Fruit fly (Drosophila melanogaster) whole organism, embryonic: ENCODE data around the gene CG43060.

ENCODE experiments used
- Ada2b ChIP-seq: fragments of 200-800 bp; sonication (Bioruptor generic); IDR thresholded peaks from 2 replicates; pipeline ENCODE4 v1.3.6; 2022; ENCODE audit warnings: missing biosample characterization, missing genetic modification characterization
- Bdp1 ChIP-seq: fragments of 200-800 bp; sonication (Bioruptor generic); optimal IDR thresholded peaks from 3 replicates; lab custom pipeline; 2016; ENCODE audit warnings: missing biosample characterization, missing genetic modification characterization
- CG10321 ChIP-seq: fragments of 200-800 bp; sonication (Bioruptor generic); IDR thresholded peaks from 2 replicates; pipeline ENCODE4 v1.3.6; 2022; ENCODE audit warnings: missing biosample characterization, missing genetic modification characterization
- CG10462 ChIP-seq: fragments of 200-800 bp; sonication (Bioruptor generic); optimal IDR thresholded peaks from 2 replicates; lab custom pipeline; 2016; ENCODE audit warnings: missing biosample characterization, missing genetic modification characterization
- CG11504 ChIP-seq: fragments of 200-800 bp; sonication (Bioruptor generic); optimal IDR thresholded peaks from 3 replicates; lab custom pipeline; 2019; ENCODE audit warnings: missing biosample characterization, mild to moderate bottlenecking, missing genetic modification characterization, moderate library complexity
- CG12942 ChIP-seq: fragments of 200-800 bp; sonication (Bioruptor generic); optimal IDR thresholded peaks from 3 replicates; lab custom pipeline; 2016; ENCODE audit warnings: missing biosample characterization, missing genetic modification characterization
- CG14014 ChIP-seq: fragments of 200-800 bp; sonication (Bioruptor generic); IDR thresholded peaks from 2 replicates; pipeline ENCODE4 v1.3.6; 2022; ENCODE audit warnings: missing biosample characterization, missing genetic modification characterization
- CG17912 ChIP-seq: fragments of 200-800 bp; sonication (Bioruptor generic); optimal IDR thresholded peaks from 2 replicates; lab custom pipeline; 2018; ENCODE audit warnings: missing biosample characterization, mild to moderate bottlenecking, missing genetic modification characterization
- CG3281 ChIP-seq: fragments of 200-800 bp; sonication (Bioruptor generic); optimal IDR thresholded peaks from 3 replicates; lab custom pipeline; 2017; ENCODE audit warnings: missing biosample characterization, mild to moderate bottlenecking, missing genetic modification characterization
- CG4617 ChIP-seq: fragments of 200-800 bp; sonication (Bioruptor generic); optimal IDR thresholded peaks from 3 replicates; lab custom pipeline; 2016; ENCODE audit warnings: missing biosample characterization, missing genetic modification characterization, borderline replicate concordance
- CG8281 ChIP-seq: fragments of 200-800 bp; sonication (Bioruptor generic); optimal IDR thresholded peaks from 2 replicates; lab custom pipeline; 2018; ENCODE audit warnings: missing biosample characterization, mild to moderate bottlenecking, missing genetic modification characterization, moderate library complexity
- CG9876 ChIP-seq: fragments of 200-800 bp; sonication (Bioruptor generic); optimal IDR thresholded peaks from 2 replicates; lab custom pipeline; 2016; ENCODE audit warnings: missing biosample characterization, missing genetic modification characterization
- D19A ChIP-seq: fragments of 200-800 bp; optimal IDR thresholded peaks from 3 replicates; lab custom pipeline; 2019; ENCODE audit warnings: missing biosample characterization, mild to moderate bottlenecking, missing genetic modification characterization, moderate library complexity
- Fer1 ChIP-seq: fragments of 200-800 bp; sonication (Bioruptor generic); optimal IDR thresholded peaks from 2 replicates; lab custom pipeline; 2017; ENCODE audit warnings: missing biosample characterization, mild to moderate bottlenecking, missing genetic modification characterization
- HLH3B ChIP-seq: fragments of 200-800 bp; sonication (Bioruptor generic); IDR thresholded peaks from 2 replicates; pipeline ENCODE4 v1.3.6; 2022; ENCODE audit warnings: missing biosample characterization, missing genetic modification characterization
- HmgD ChIP-seq: fragments of 200-800 bp; sonication (Bioruptor generic); optimal IDR thresholded peaks from 3 replicates; lab custom pipeline; 2016; ENCODE audit warnings: missing biosample characterization, missing genetic modification characterization
- Meics ChIP-seq: fragments of 200-800 bp; sonication (Bioruptor generic); optimal IDR thresholded peaks from 2 replicates; lab custom pipeline; 2017; ENCODE audit warnings: missing biosample characterization, mild to moderate bottlenecking, missing genetic modification characterization
- Rfx ChIP-seq: fragments of 200-800 bp; sonication (Bioruptor generic); IDR thresholded peaks from 2 replicates; pipeline ENCODE4 v1.3.6; 2022; ENCODE audit warnings: missing biosample characterization, missing genetic modification characterization
- Ssrp ChIP-seq: fragments of 200-800 bp; sonication (Bioruptor generic); optimal IDR thresholded peaks from 2 replicates; lab custom pipeline; 2018; ENCODE audit warnings: missing biosample characterization, mild to moderate bottlenecking, missing genetic modification characterization, moderate library complexity
- Xrp1 ChIP-seq: fragments of 200-800 bp; sonication (Bioruptor generic); IDR thresholded peaks from 2 replicates; pipeline ENCODE4 v1.3.6; 2022; ENCODE audit warnings: missing biosample characterization, missing genetic modification characterization
- ap ChIP-seq: fragments of 200-800 bp; sonication (Bioruptor generic); IDR thresholded peaks from 2 replicates; pipeline ENCODE4 v1.3.6; 2022; ENCODE audit warnings: missing biosample characterization, missing genetic modification characterization
- corto ChIP-seq: fragments of 200-800 bp; sonication (Bioruptor generic); optimal IDR thresholded peaks from 2 replicates; lab custom pipeline; 2016; ENCODE audit warnings: missing biosample characterization, mild to moderate bottlenecking, missing genetic modification characterization, moderate library complexity
- croc ChIP-seq: fragments of 200-800 bp; sonication (Bioruptor generic); conservative IDR thresholded peaks from 3 replicates; pipeline ENCODE4 v1.3.6; 2022; ENCODE audit warnings: missing biosample characterization, missing genetic modification characterization
- cwo ChIP-seq: fragments of 200-800 bp; sonication (Bioruptor generic); optimal IDR thresholded peaks from 3 replicates; lab custom pipeline; 2017; ENCODE audit warnings: missing biosample characterization, missing genetic modification characterization, mild to moderate bottlenecking, moderate library complexity, missing genetic modification reagents
- esg ChIP-seq: fragments of 200-800 bp; sonication (Bioruptor generic); conservative IDR thresholded peaks from 2 replicates; pipeline ENCODE4 v1.3.6; 2022; ENCODE audit warnings: missing biosample characterization, missing genetic modification characterization
- gem ChIP-seq: fragments of 200-800 bp; sonication (Bioruptor generic); optimal IDR thresholded peaks from 2 replicates; lab custom pipeline; 2019; ENCODE audit warnings: missing biosample characterization, mild to moderate bottlenecking, missing genetic modification characterization, moderate library complexity
- gfzf ChIP-seq: fragments of 200-800 bp; sonication (Bioruptor generic); optimal IDR thresholded peaks from 2 replicates; lab custom pipeline; 2016; ENCODE audit warnings: missing biosample characterization, mild to moderate bottlenecking, missing genetic modification characterization, moderate library complexity
- grau ChIP-seq: fragments of 200-800 bp; optimal IDR thresholded peaks from 3 replicates; lab custom pipeline; 2019; ENCODE audit warnings: missing biosample characterization, mild to moderate bottlenecking, missing genetic modification characterization, moderate library complexity
- ken ChIP-seq: fragments of 200-800 bp; sonication (Bioruptor generic); IDR thresholded peaks from 3 replicates; pipeline ENCODE4 v1.3.6; 2022; ENCODE audit warnings: missing biosample characterization, missing genetic modification characterization
- lbe ChIP-seq: fragments of 200-800 bp; sonication (Bioruptor generic); optimal IDR thresholded peaks from 2 replicates; lab custom pipeline; 2016; ENCODE audit warnings: missing biosample characterization, mild to moderate bottlenecking, missing genetic modification characterization
- org-1 ChIP-seq: fragments of 200-800 bp; sonication (Bioruptor generic); optimal IDR thresholded peaks from 2 replicates; lab custom pipeline; 2017; ENCODE audit warnings: missing biosample characterization, missing genetic modification characterization
- sens-2 ChIP-seq: fragments of 200-800 bp; sonication (Bioruptor generic); IDR thresholded peaks from 2 replicates; pipeline ENCODE4 v1.3.6; 2022; ENCODE audit warnings: missing biosample characterization, missing genetic modification characterization
- seq ChIP-seq: fragments of 200-800 bp; sonication (Bioruptor generic); IDR thresholded peaks from 2 replicates; pipeline ENCODE4 v1.3.6; 2022; ENCODE audit warnings: missing biosample characterization, missing genetic modification characterization
- slou ChIP-seq: fragments of 200-800 bp; sonication (Bioruptor generic); optimal IDR thresholded peaks from 3 replicates; lab custom pipeline; 2016; ENCODE audit warnings: missing biosample characterization, missing genetic modification characterization
- slp2 ChIP-seq: fragments of 200-800 bp; sonication (Bioruptor generic); optimal IDR thresholded peaks from 2 replicates; lab custom pipeline; 2016; ENCODE audit warnings: missing biosample characterization, missing genetic modification characterization
- tgo ChIP-seq: fragments of 200-800 bp; sonication (Bioruptor generic); IDR thresholded peaks from 3 replicates; pipeline ENCODE4 v1.3.6; 2022; ENCODE audit warnings: missing biosample characterization, missing genetic modification characterization
- zen2 ChIP-seq: fragments of 200-800 bp; sonication (Bioruptor generic); IDR thresholded peaks from 3 replicates; pipeline ENCODE4 v1.3.6; 2022; ENCODE audit warnings: missing biosample characterization, missing genetic modification characterization; ENCODE audit not compliant: partially characterized antibody
- zf30C ChIP-seq: fragments of 200-800 bp; sonication (Bioruptor generic); optimal IDR thresholded peaks from 3 replicates; lab custom pipeline; 2018; ENCODE audit warnings: missing biosample characterization, mild to moderate bottlenecking, missing genetic modification characterization

Gene CG43060

dm6 chr3R:8027203-8027688, 13.8 kb upstream of the CG43060 start (continued):
- TF ChIP-seq CG10462 (GFP tag; lab: Kevin White, UChicago): peak; percentile 37
- peak; percentile 56 for TF ChIP-seq ap (GFP tag; lab: Robert Waterston, UW)
- peak; percentile 35 for TF ChIP-seq CG17912 (GFP tag; lab: Kevin White, UChicago)
- no peak for TF ChIP-seq zen2 (GFP tag; lab: Robert Waterston, UW)
- peak; percentile 91 for TF ChIP-seq Meics
- peak; percentile 90 for TF ChIP-seq CG11504 (tag; lab: Kevin White, UChicago)
- peak; percentile 75 for TF ChIP-seq cwo (GFP tag; lab: Kevin White, UChicago)
- peak; percentile 50 for TF ChIP-seq seq (GFP tag; lab: Robert Waterston, UW)
- peak; percentile 28; the same call in 1 of the 2 replicates for TF ChIP-seq Ada2b (GFP tag; lab: Robert Waterston, UW)
- peak; percentile 29 for TF ChIP-seq slou
- TF ChIP-seq sens-2: no peak
- TF ChIP-seq lbe (GFP tag; lab: Kevin White, UChicago): peak; percentile 46
- TF ChIP-seq Xrp1 (GFP tag; lab: Robert Waterston, UW): peak; percentile 72
- TF ChIP-seq HLH3B: peak; percentile 70
- peak; percentile 80 for TF ChIP-seq org-1 (GFP tag; lab: Kevin White, UChicago)
- TF ChIP-seq CG9876 (GFP tag; lab: Kevin White, UChicago): peak; percentile 14
- peak; percentile 68 for TF ChIP-seq CG8281 (tag; lab: Kevin White, UChicago)
- peak; percentile 44; the same call in 1 of the 2 replicates for TF ChIP-seq CG10321 (GFP tag; lab: Robert Waterston, UW)
- peak; percentile 81 for TF ChIP-seq CG12942
- TF ChIP-seq, all 482 proteins: peak for 286

dm6 chr3R:8029496-8030013, 11.5 kb upstream of the CG43060 start, which contains the start of gene ImpE3:
Gene ImpE3 (minus strand): TSS chr3R:8029546.
- no peak for TF ChIP-seq esg (GFP tag; lab: Robert Waterston, UW)
- TF ChIP-seq tgo (GFP tag; lab: Robert Waterston, UW): no peak
- no peak for TF ChIP-seq CG14014 (GFP tag; lab: Robert Waterston, UW)
- TF ChIP-seq ken (GFP tag; lab: Robert Waterston, UW): no peak
- TF ChIP-seq zf30C (GFP tag; lab: Kevin White, UChicago): no peak
- no peak for TF ChIP-seq gfzf (GFP tag; lab: Kevin White, UChicago)
- peak; percentile 82 for TF ChIP-seq D19A (tag; lab: Kevin White, UChicago)
- no peak for TF ChIP-seq Fer1
- TF ChIP-seq lbe (GFP tag; lab: Kevin White, UChicago): peak; percentile 66
- no peak for TF ChIP-seq Bdp1 (GFP tag; lab: Kevin White, UChicago)
- no peak for TF ChIP-seq grau (tag; lab: Kevin White, UChicago)
- 0 out of 2 replicates have a peak, but pooled peaks have one; percentile 10 for TF ChIP-seq Rfx
- peak; percentile 23 for TF ChIP-seq corto (GFP tag; lab: Kevin White, UChicago)
- no peak for TF ChIP-seq CG3281 (GFP tag; lab: Kevin White, UChicago)
- TF ChIP-seq CG4617 (GFP tag; lab: Kevin White, UChicago): no peak
- peak; percentile 32 for TF ChIP-seq gem (tag; lab: Kevin White, UChicago)
- TF ChIP-seq slp2 (GFP tag; lab: Kevin White, UChicago): no peak
- TF ChIP-seq croc (GFP tag; lab: Robert Waterston, UW): no peak
- TF ChIP-seq Ssrp: no peak
- no peak for TF ChIP-seq HmgD (GFP tag; lab: Kevin White, UChicago)
